Fruit fly (Drosophila melanogaster): ENCODE data around the gene CG43725.
A peak's percentile ranks its signal among the peaks of the same experiment; 100 is the strongest.

The CG43725 gene

dm6 chr2L:11123499-11123898 is 48.2 kb downstream of the CG43725 start, which contains the start of the genes Csl4 and Nup160 (continued):
- TF ChIP-seq Hr51 (GFP tag; optimal IDR thresholded peaks at IDR 0.05) (peak in 1 of 2 experiments; percentile 85), B-H2 (GFP tag; optimal IDR thresholded peaks at IDR 0.05) (peak; percentile 76), Sry-δ (GFP tag; optimal IDR thresholded peaks at IDR 0.05) (peak; percentile 63), caup (GFP tag; optimal IDR thresholded peaks at IDR 0.05; ENCODE audit: severe bottlenecking) (peak; percentile 74), ab (GFP tag; optimal IDR thresholded peaks at IDR 0.05) (no peak), maf-S (GFP tag; optimal IDR thresholded peaks at IDR 0.05) (peak; percentile 83), Pdp1 (GFP tag; optimal IDR thresholded peaks at IDR 0.05) (peak; percentile 83 to 85), rib (GFP tag; IDR thresholded peaks at IDR 0.05) (peak; percentile 59; the same call in 1 of the 2 replicates), NFAT (GFP tag; IDR thresholded peaks at IDR 0.05) (peak; percentile 65), HmgZ (tag; optimal IDR thresholded peaks at IDR 0.05) (peak; percentile 75), CG7271 (tag; optimal IDR thresholded peaks at IDR 0.05) (peak; percentile 7), CG4282 (GFP tag; optimal IDR thresholded peaks at IDR 0.05) (peak; percentile 55), CG33557 (GFP tag; optimal IDR thresholded peaks at IDR 0.05) (peak; percentile 37), sob (GFP tag; IDR thresholded peaks at IDR 0.05) (peak; percentile 90), CG14050 (GFP tag; IDR thresholded peaks at IDR 0.05) (peak; percentile 52; the same call in 2 of the 3 replicates), Ets97D (GFP tag; optimal IDR thresholded peaks at IDR 0.05) (peak; percentile 81), kay (GFP tag; optimal IDR thresholded peaks at IDR 0.05) (peak; percentile 64), pum (GFP tag; optimal IDR thresholded peaks at IDR 0.05) (peak; percentile 86), Meics (GFP tag; optimal IDR thresholded peaks at IDR 0.05) (peak; percentile 61), Usf (GFP tag; optimal IDR thresholded peaks at IDR 0.05) (no peak), CG13775 (GFP tag; optimal IDR thresholded peaks at IDR 0.05) (peak; percentile 79), CG16863 (GFP tag; optimal IDR thresholded peaks at IDR 0.05) (peak; percentile 76), aop (GFP tag; IDR thresholded peaks at IDR 0.05) (no peak), bigmax (GFP tag; optimal IDR thresholded peaks at IDR 0.05) (no peak), CG5953 (GFP tag; IDR thresholded peaks at IDR 0.05) (0 out of 2 replicates have a peak, but pooled peaks have one; percentile 15), disco-r (GFP tag; optimal IDR thresholded peaks at IDR 0.05) (peak; percentile 55), CG12391 (tag; optimal IDR thresholded peaks at IDR 0.05) (peak; percentile 83), CG31224 (GFP tag; IDR thresholded peaks at IDR 0.05) (peak; percentile 63), Ada2b (GFP tag; IDR thresholded peaks at IDR 0.05) (peak; percentile 48; the same call in 1 of the 2 replicates), CG12071 (GFP tag; optimal IDR thresholded peaks at IDR 0.05) (no peak), Dll (GFP tag; IDR thresholded peaks at IDR 0.05; ENCODE audit: partially characterized antibody) (0 out of 4 replicates have a peak, but pooled peaks have one; percentile 48), Dip3 (GFP tag; optimal IDR thresholded peaks at IDR 0.05) (peak; percentile 84), slbo (GFP tag; IDR thresholded peaks at IDR 0.05) (peak; percentile 90), hkb (optimal IDR thresholded peaks at IDR 0.05) (no peak), hkb (GFP tag; IDR thresholded peaks at IDR 0.05) (peak; percentile 85), Max (GFP tag; optimal IDR thresholded peaks at IDR 0.05) (peak; percentile 96), CG1832 (GFP tag; optimal IDR thresholded peaks at IDR 0.05) (no peak), CG11695 (GFP tag; IDR thresholded peaks at IDR 0.05) (peak; percentile 68), gcm2 (GFP tag; optimal IDR thresholded peaks at IDR 0.05) (peak; percentile 81), MESR4 (GFP tag; optimal IDR thresholded peaks at IDR 0.05) (peak; percentile 18), MBD-R2 (GFP tag; IDR thresholded peaks at IDR 0.05) (peak; percentile 93), nerfin-2 (GFP tag; IDR thresholded peaks at IDR 0.05; ENCODE audit: partially characterized antibody) (no peak), btn (GFP tag; optimal IDR thresholded peaks at IDR 0.05) (peak; percentile 55), dmrt99B (tag; optimal IDR thresholded peaks at IDR 0.05) (no peak), Side (GFP tag; optimal IDR thresholded peaks at IDR 0.05) (peak; percentile 89), CG9876 (GFP tag; optimal IDR thresholded peaks at IDR 0.05) (peak; percentile 48), CG12104 (GFP tag; optimal IDR thresholded peaks at IDR 0.05) (peak; percentile 26), CG10321 (GFP tag; IDR thresholded peaks at IDR 0.05) (no peak), Stat92E (GFP tag; optimal IDR thresholded peaks at IDR 0.05) (peak in 1 of 3 experiments; percentile 43), CG16813 (GFP tag; IDR thresholded peaks at IDR 0.05; ENCODE audit: partially characterized antibody) (no peak)
